Fruit fly (Drosophila melanogaster) whole organism, embryonic: Measurements from ENCODE around the gene alphaSnap.

ENCODE experiments used
- CG10147 ChIP-seq: fragments of 200-800 bp; sonication (Bioruptor generic); optimal IDR thresholded peaks from 2 replicates; lab custom pipeline; 2019; ENCODE audit warnings: missing biosample characterization, mild to moderate bottlenecking, missing genetic modification characterization, moderate library complexity
- CG1024 ChIP-seq: fragments of 200-800 bp; sonication (Bioruptor generic); IDR thresholded peaks from 2 replicates; pipeline ENCODE4 v1.3.6; 2022; ENCODE audit warnings: missing biosample characterization, missing genetic modification characterization
- CG10979 ChIP-seq: fragments of 200-800 bp; sonication (Bioruptor generic); optimal IDR thresholded peaks from 2 replicates; lab custom pipeline; 2018; ENCODE audit warnings: missing biosample characterization, mild to moderate bottlenecking, missing genetic modification characterization, moderate library complexity
- CG11695 ChIP-seq: fragments of 200-800 bp; sonication (Bioruptor generic); IDR thresholded peaks from 3 replicates; pipeline ENCODE4 v1.3.6; 2022; ENCODE audit warnings: missing biosample characterization, missing genetic modification characterization
- CG14710 ChIP-seq: fragments of 200-800 bp; sonication (Bioruptor generic); optimal IDR thresholded peaks from 3 replicates; lab custom pipeline; 2019; ENCODE audit warnings: missing biosample characterization, mild to moderate bottlenecking, missing genetic modification characterization, moderate library complexity
- CG15514 ChIP-seq: fragments of 200-800 bp; sonication (Bioruptor generic); optimal IDR thresholded peaks from 3 replicates; lab custom pipeline; 2017; ENCODE audit warnings: missing biosample characterization, missing genetic modification characterization, mild to moderate bottlenecking, moderate library complexity, missing genetic modification reagents
- CG1603 ChIP-seq: fragments of 200-800 bp; sonication (Bioruptor generic); optimal IDR thresholded peaks from 2 replicates; lab custom pipeline; 2019; ENCODE audit warnings: missing biosample characterization, mild to moderate bottlenecking, missing genetic modification characterization, moderate library complexity
- CG1647 ChIP-seq: fragments of 200-800 bp; sonication (Bioruptor generic); optimal IDR thresholded peaks from 3 replicates; lab custom pipeline; 2016; ENCODE audit warnings: missing biosample characterization, missing genetic modification characterization
- CG16779 ChIP-seq: fragments of 200-800 bp; sonication (Bioruptor generic); IDR thresholded peaks from 2 replicates; pipeline ENCODE4 v1.3.6; 2022; ENCODE audit warnings: missing biosample characterization, missing genetic modification characterization
- CG1792 ChIP-seq: fragments of 200-800 bp; sonication (Bioruptor generic); optimal IDR thresholded peaks from 2 replicates; lab custom pipeline; 2016; ENCODE audit warnings: missing biosample characterization, missing genetic modification characterization
- CG18476 ChIP-seq: fragments of 200-800 bp; sonication (Bioruptor generic); optimal IDR thresholded peaks from 2 replicates; lab custom pipeline; 2016; ENCODE audit warnings: missing biosample characterization, mild to moderate bottlenecking, missing genetic modification characterization
- CG2116 ChIP-seq: fragments of 200-800 bp; sonication (Bioruptor generic); optimal IDR thresholded peaks from 3 replicates; lab custom pipeline; 2018; ENCODE audit warnings: missing biosample characterization, mild to moderate bottlenecking, missing genetic modification characterization
- CG2202 ChIP-seq: fragments of 200-800 bp; sonication (Bioruptor generic); optimal IDR thresholded peaks from 2 replicates; lab custom pipeline; 2018; ENCODE audit warnings: missing biosample characterization, mild to moderate bottlenecking, missing genetic modification characterization
- CG3407 ChIP-seq: fragments of 200-800 bp; sonication (Bioruptor generic); optimal IDR thresholded peaks from 2 replicates; lab custom pipeline; 2018; ENCODE audit warnings: missing biosample characterization, mild to moderate bottlenecking, missing genetic modification characterization
- CG4328 ChIP-seq: fragments of 200-800 bp; sonication (Bioruptor generic); optimal IDR thresholded peaks from 3 replicates; lab custom pipeline; 2017; ENCODE audit warnings: missing biosample characterization, missing genetic modification reagents, missing genetic modification characterization
- CG4360 ChIP-seq: fragments of 200-800 bp; sonication (Bioruptor generic); IDR thresholded peaks from 2 replicates; pipeline ENCODE4 v1.3.6; 2022; ENCODE audit warnings: missing biosample characterization, missing genetic modification characterization
- CG5953 ChIP-seq: fragments of 200-800 bp; sonication (Bioruptor generic); IDR thresholded peaks from 2 replicates; pipeline ENCODE4 v1.3.6; 2022; ENCODE audit warnings: missing biosample characterization, missing genetic modification characterization
- CG6654 ChIP-seq: fragments of 200-800 bp; sonication (Bioruptor generic); optimal IDR thresholded peaks from 2 replicates; lab custom pipeline; 2017; ENCODE audit warnings: missing biosample characterization, mild to moderate bottlenecking, missing genetic modification characterization
- CG7357 ChIP-seq: fragments of 200-800 bp; sonication (Bioruptor generic); IDR thresholded peaks from 3 replicates; pipeline ENCODE4 v1.3.6; 2022; ENCODE audit warnings: missing biosample characterization, missing genetic modification characterization
- CG8944 ChIP-seq: fragments of 200-800 bp; sonication (Bioruptor generic); optimal IDR thresholded peaks from 3 replicates; lab custom pipeline; 2016; ENCODE audit warnings: missing biosample characterization, missing genetic modification characterization
- CG9876 ChIP-seq: fragments of 200-800 bp; sonication (Bioruptor generic); optimal IDR thresholded peaks from 2 replicates; lab custom pipeline; 2016; ENCODE audit warnings: missing biosample characterization, missing genetic modification characterization
- CrebB ChIP-seq: fragments of 200-800 bp; sonication (Bioruptor generic); optimal IDR thresholded peaks from 3 replicates; lab custom pipeline; 2018; ENCODE audit warnings: missing biosample characterization, mild to moderate bottlenecking, missing genetic modification characterization
- Deaf1 ChIP-seq: fragments of 200-800 bp; optimal IDR thresholded peaks from 3 replicates; lab custom pipeline; 2019; ENCODE audit warnings: missing biosample characterization, mild to moderate bottlenecking, missing genetic modification characterization, moderate library complexity
- Dfd ChIP-seq, 2 experiments: fragments of >200 bp; optimal IDR thresholded peaks; 2 replicates each; lab custom pipeline; 2017; ENCODE audit warnings: missing biosample characterization in 2 of 2, missing genetic modification characterization in 2 of 2
- E2f1 ChIP-seq: fragments of 200-800 bp; sonication (Bioruptor generic); IDR thresholded peaks from 2 replicates; pipeline ENCODE4 v1.3.6; 2022; ENCODE audit warnings: missing biosample characterization, missing genetic modification characterization
- Fer3 ChIP-seq: fragments of 200-800 bp; sonication (Bioruptor generic); optimal IDR thresholded peaks from 2 replicates; lab custom pipeline; 2018; ENCODE audit warnings: missing biosample characterization, mild to moderate bottlenecking, missing genetic modification characterization, moderate library complexity
- Gug ChIP-seq: fragments of 200-800 bp; sonication (Bioruptor generic); IDR thresholded peaks from 4 replicates; pipeline ENCODE4 v1.3.6; 2022; ENCODE audit warnings: missing biosample characterization, missing genetic modification characterization
- HHEX ChIP-seq: fragments of 200-800 bp; sonication (Bioruptor generic); optimal IDR thresholded peaks from 3 replicates; lab custom pipeline; 2017; ENCODE audit warnings: missing biosample characterization, mild to moderate bottlenecking, missing genetic modification characterization, missing genetic modification reagents
- Hsf ChIP-seq: fragments of 200-800 bp; sonication (Bioruptor generic); optimal IDR thresholded peaks from 3 replicates; lab custom pipeline; 2016; ENCODE audit warnings: missing biosample characterization, missing genetic modification characterization
- Neu2 ChIP-seq: fragments of 200-800 bp; sonication (Bioruptor generic); optimal IDR thresholded peaks from 3 replicates; lab custom pipeline; 2016; ENCODE audit warnings: missing biosample characterization, missing genetic modification characterization, borderline replicate concordance
- Nf-YB ChIP-seq: fragments of 200-800 bp; sonication (Bioruptor generic); optimal IDR thresholded peaks from 3 replicates; lab custom pipeline; 2019; ENCODE audit warnings: missing biosample characterization, mild to moderate bottlenecking, missing genetic modification characterization, moderate library complexity
- Spps ChIP-seq: fragments of 200-800 bp; sonication (Bioruptor generic); optimal IDR thresholded peaks from 2 replicates; lab custom pipeline; 2018; ENCODE audit warnings: missing biosample characterization, mild to moderate bottlenecking, missing genetic modification characterization
- chm ChIP-seq: fragments of 200-800 bp; sonication (Bioruptor generic); IDR thresholded peaks from 2 replicates; pipeline ENCODE4 v1.3.6; 2022; ENCODE audit warnings: missing biosample characterization, missing genetic modification characterization
- corto ChIP-seq: fragments of 200-800 bp; sonication (Bioruptor generic); optimal IDR thresholded peaks from 2 replicates; lab custom pipeline; 2016; ENCODE audit warnings: missing biosample characterization, mild to moderate bottlenecking, missing genetic modification characterization, moderate library complexity
- emc ChIP-seq: fragments of 200-800 bp; sonication (Bioruptor generic); optimal IDR thresholded peaks from 2 replicates; lab custom pipeline; 2016; ENCODE audit warnings: missing biosample characterization, missing genetic modification characterization
- fru ChIP-seq: fragments of >200 bp; optimal IDR thresholded peaks from 2 replicates; lab custom pipeline; 2017
- hb ChIP-seq: fragments of 200-800 bp; sonication (Bioruptor generic); IDR thresholded peaks from 3 replicates; pipeline ENCODE4 v1.3.6; 2022; ENCODE audit warnings: missing biosample characterization, missing genetic modification characterization; ENCODE audit not compliant: partially characterized antibody
- hth ChIP-seq: fragments of >200 bp; optimal IDR thresholded peaks from 2 replicates; lab custom pipeline; 2017; ENCODE audit warnings: inconsistent platforms
- insv ChIP-seq, 2 experiments: fragments of 200-800 bp; sonication (Bioruptor generic); optimal IDR thresholded peaks; 3 replicates each; lab custom pipeline; 2016 to 2018; ENCODE audit warnings: missing biosample characterization in 2 of 2, missing genetic modification characterization in 2 of 2
- inv ChIP-seq: fragments of 200-800 bp; sonication (Bioruptor generic); IDR thresholded peaks from 2 replicates; pipeline ENCODE4 v1.3.6; 2022; ENCODE audit warnings: missing biosample characterization, missing genetic modification characterization; ENCODE audit not compliant: partially characterized antibody
- jumu ChIP-seq: fragments of 200-800 bp; sonication (Bioruptor generic); optimal IDR thresholded peaks from 3 replicates; lab custom pipeline; 2016; ENCODE audit warnings: missing biosample characterization, missing genetic modification characterization
- oc ChIP-seq: fragments of 200-800 bp; sonication (Bioruptor generic); optimal IDR thresholded peaks from 2 replicates; lab custom pipeline; 2018; ENCODE audit warnings: missing biosample characterization, mild to moderate bottlenecking, missing genetic modification characterization, moderate library complexity
- pb ChIP-seq: fragments of 200-800 bp; sonication (Bioruptor generic); optimal IDR thresholded peaks from 3 replicates; lab custom pipeline; 2016; ENCODE audit warnings: missing biosample characterization, missing genetic modification characterization
- pfk ChIP-seq: fragments of 200-800 bp; sonication (Bioruptor generic); optimal IDR thresholded peaks from 2 replicates; lab custom pipeline; 2018; ENCODE audit warnings: missing biosample characterization, mild to moderate bottlenecking, missing genetic modification characterization, moderate library complexity
- phol ChIP-seq: fragments of 200-800 bp; sonication (Bioruptor generic); optimal IDR thresholded peaks from 3 replicates; lab custom pipeline; 2018; ENCODE audit warnings: missing biosample characterization, mild to moderate bottlenecking, missing genetic modification characterization, moderate library complexity
- pita ChIP-seq: fragments of 200-800 bp; sonication (Bioruptor generic); optimal IDR thresholded peaks from 2 replicates; lab custom pipeline; 2017; ENCODE audit warnings: missing biosample characterization, mild to moderate bottlenecking, missing genetic modification characterization
- pzg ChIP-seq: fragments of 200-800 bp; sonication (Bioruptor generic); optimal IDR thresholded peaks from 3 replicates; lab custom pipeline; 2018; ENCODE audit warnings: missing biosample characterization, mild to moderate bottlenecking, missing genetic modification characterization, moderate library complexity
- toy ChIP-seq: fragments of 200-800 bp; sonication (Bioruptor generic); IDR thresholded peaks from 2 replicates; pipeline ENCODE4 v1.3.6; 2022; ENCODE audit warnings: missing biosample characterization, missing genetic modification characterization
- usp ChIP-seq: fragments of >200 bp; optimal IDR thresholded peaks from 2 replicates; lab custom pipeline; 2017; ENCODE audit warnings: missing biosample characterization, missing genetic modification characterization
- wor ChIP-seq: fragments of 200-800 bp; sonication (Bioruptor generic); IDR thresholded peaks from 2 replicates; pipeline ENCODE4 v1.3.6; 2022; ENCODE audit warnings: missing biosample characterization, missing genetic modification characterization
- zf30C ChIP-seq: fragments of 200-800 bp; sonication (Bioruptor generic); optimal IDR thresholded peaks from 3 replicates; lab custom pipeline; 2018; ENCODE audit warnings: missing biosample characterization, mild to moderate bottlenecking, missing genetic modification characterization
- zfh2 ChIP-seq: fragments of 200-800 bp; sonication (Bioruptor generic); optimal IDR thresholded peaks from 2 replicates; lab custom pipeline; 2016; ENCODE audit warnings: missing biosample characterization, missing genetic modification characterization

The alphaSnap gene

DNA sequence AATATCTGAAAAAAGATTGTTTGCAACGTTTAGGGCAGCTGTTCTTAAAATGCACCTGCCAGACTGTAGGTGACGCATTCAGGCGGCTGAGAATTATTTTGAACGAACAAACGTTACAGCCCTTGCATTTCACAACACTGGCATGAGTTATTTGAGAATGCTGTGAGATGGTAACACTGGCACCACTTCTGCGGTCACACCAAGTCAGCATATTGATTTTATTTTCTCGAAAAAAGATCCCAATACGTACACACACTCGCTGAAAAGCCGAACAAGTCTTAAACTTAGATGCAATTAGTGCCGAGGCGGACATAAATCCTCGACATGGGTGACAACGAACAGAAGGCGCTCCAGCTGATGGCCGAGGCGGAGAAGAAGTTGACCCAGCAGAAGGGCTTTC, at the start of gene alphaSnap (continued):
- TF ChIP-seq CG10147 (GFP tag; lab: Kevin White, UChicago) (no peak), CG15514 (peak; percentile 74), zfh2 (peak; percentile 48), fru (lab: Kevin White, UChicago) (no peak), CG10979 (tag; lab: Kevin White, UChicago) (peak; percentile 9), CG14710 (tag; lab: Kevin White, UChicago) (peak; percentile 91), CG4328 (GFP tag; lab: Kevin White, UChicago) (no peak), CG1792 (GFP tag; lab: Kevin White, UChicago) (no peak), phol (peak; percentile 61), CG6654 (no peak), jumu (GFP tag; lab: Kevin White, UChicago) (no peak), hth (no peak), CG4360 (peak; percentile 6; the same call in 1 of the 2 replicates), usp (GFP tag; lab: Kevin White, UChicago) (no peak), CrebB (tag; lab: Kevin White, UChicago) (no peak), pfk (GFP tag; lab: Kevin White, UChicago) (no peak), CG9876 (GFP tag; lab: Kevin White, UChicago) (no peak), E2f1 (GFP tag; lab: Robert Waterston, UW) (no peak), CG1647 (peak; percentile 14), CG7357 (GFP tag; lab: Robert Waterston, UW) (no peak), CG2116 (GFP tag; lab: Kevin White, UChicago) (peak; percentile 53), CG1024 (GFP tag; lab: Robert Waterston, UW) (no peak), CG2202 (tag; lab: Kevin White, UChicago) (no peak), oc (tag; lab: Kevin White, UChicago) (no peak), insv (GFP tag; optimal IDR thresholded peaks at IDR 0.05; lab: Kevin White, UChicago) (peak in 1 of 2 experiments; percentile 49), Dfd (GFP tag; optimal IDR thresholded peaks at IDR 0.05; lab: Kevin White, UChicago) (no peak), CG8944 (GFP tag; lab: Kevin White, UChicago) (no peak), corto (GFP tag; lab: Kevin White, UChicago) (no peak), pita (GFP tag; lab: Kevin White, UChicago) (no peak), wor (GFP tag; lab: Robert Waterston, UW) (no peak), HHEX (GFP tag; lab: Kevin White, UChicago) (no peak), inv (GFP tag; lab: Robert Waterston, UW) (no peak), Neu2 (no peak), Hsf (GFP tag; lab: Kevin White, UChicago) (peak; percentile 51), zf30C (no peak), CG16779 (GFP tag; lab: Robert Waterston, UW) (no peak; the same call in 1 of the 2 replicates), Gug (GFP tag; lab: Robert Waterston, UW) (no peak), CG3407 (peak; percentile 38), pzg (GFP tag; lab: Kevin White, UChicago) (peak; percentile 91), CG18476 (no peak), Spps (no peak), pb (GFP tag; lab: Kevin White, UChicago) (no peak), chm (GFP tag; lab: Robert Waterston, UW) (peak; percentile 58; the same call in 1 of the 2 replicates), toy (GFP tag; lab: Robert Waterston, UW) (no peak), Deaf1 (tag; lab: Kevin White, UChicago) (no peak), CG1603 (tag; lab: Kevin White, UChicago) (peak; percentile 74), hb (GFP tag; lab: Robert Waterston, UW) (no peak), CG11695 (GFP tag; lab: Robert Waterston, UW) (no peak), Nf-YB (GFP tag; lab: Kevin White, UChicago) (no peak), CG5953 (no peak), Fer3 (tag; lab: Kevin White, UChicago) (no peak), emc (GFP tag; lab: Kevin White, UChicago) (no peak)
